Fruit fly (Drosophila melanogaster): ENCODE measurements around the gene CG5577.

CG5577 gene

dm6 chr3L:17856655-17857479, 15.6 kb upstream of the CG5577 start, which contains the start of gene CG5535 (continued):
- no peak for TF ChIP-seq CG11398 (GFP tag; optimal IDR thresholded peaks at IDR 0.05)
- no peak for TF ChIP-seq Dfd (GFP tag; optimal IDR thresholded peaks at IDR 0.05)
- TF ChIP-seq HmgD (GFP tag; optimal IDR thresholded peaks at IDR 0.05), result no peak
- peak; percentile 33 for TF ChIP-seq CG6683 (GFP tag; optimal IDR thresholded peaks at IDR 0.05)
- TF ChIP-seq dmrt99B (tag; optimal IDR thresholded peaks at IDR 0.05), result peak; percentile 85
- no peak for TF ChIP-seq CG17186 (GFP tag; optimal IDR thresholded peaks at IDR 0.05)
- TF ChIP-seq CG1603 (tag; optimal IDR thresholded peaks at IDR 0.05), result peak; percentile 84
- TF ChIP-seq salm (tag; optimal IDR thresholded peaks at IDR 0.05), result peak; percentile 60
- peak; percentile 27; the same call in 1 of the 2 replicates for TF ChIP-seq MBD-R2 (GFP tag; IDR thresholded peaks at IDR 0.05)
- 0 out of 2 replicates have a peak, but pooled peaks have one; percentile 15 for TF ChIP-seq CG32767 (GFP tag; IDR thresholded peaks at IDR 0.05)
- peak; percentile 41 for TF ChIP-seq bab2 (GFP tag; optimal IDR thresholded peaks at IDR 0.05)
- peak; percentile 74 for TF ChIP-seq PHDP (tag; optimal IDR thresholded peaks at IDR 0.05)
- TF ChIP-seq cato (GFP tag; optimal IDR thresholded peaks at IDR 0.05; ENCODE audit: borderline replicate concordance), result peak; percentile 69
- peak; percentile 44 for TF ChIP-seq Hmx (GFP tag; optimal IDR thresholded peaks at IDR 0.05)
- peak; percentile 72 for TF ChIP-seq otp (GFP tag; IDR thresholded peaks at IDR 0.05)
- peak; percentile 85 for TF ChIP-seq odd (GFP tag; optimal IDR thresholded peaks at IDR 0.05)
- TF ChIP-seq CG6689 (GFP tag; IDR thresholded peaks at IDR 0.05), result peak; percentile 60; the same call in 1 of the 2 replicates
- no peak for TF ChIP-seq CG16813 (GFP tag; IDR thresholded peaks at IDR 0.05; ENCODE audit: partially characterized antibody)
- peak; percentile 48 for TF ChIP-seq Fer1 (GFP tag; optimal IDR thresholded peaks at IDR 0.05)
- TF ChIP-seq phol (tag; optimal IDR thresholded peaks at IDR 0.05), result peak; percentile 84
- TF ChIP-seq NfI (GFP tag; optimal IDR thresholded peaks at IDR 0.05), result peak; percentile 78
- TF ChIP-seq kah (GFP tag; optimal IDR thresholded peaks at IDR 0.05), result no peak
- no peak for TF ChIP-seq Doc2 (GFP tag; IDR thresholded peaks at IDR 0.05)
- peak; percentile 17 for TF ChIP-seq nom (GFP tag; optimal IDR thresholded peaks at IDR 0.05)
- no peak for TF ChIP-seq unc-4 (GFP tag; IDR thresholded peaks at IDR 0.05; ENCODE audit: partially characterized antibody)
- TF ChIP-seq unpg (GFP tag; optimal IDR thresholded peaks at IDR 0.05), result peak; percentile 76
- TF ChIP-seq gro (GFP tag; optimal IDR thresholded peaks at IDR 0.05), result peak; percentile 3
- peak; percentile 12 for TF ChIP-seq pum (GFP tag; optimal IDR thresholded peaks at IDR 0.05)
- peak; percentile 29 for TF ChIP-seq CG8290 (GFP tag; optimal IDR thresholded peaks at IDR 0.05)
- peak in 1 of 2 experiments; percentile 94 for TF ChIP-seq CG8290 (tag; optimal IDR thresholded peaks at IDR 0.05)
- TF ChIP-seq NFAT (GFP tag; IDR thresholded peaks at IDR 0.05), result peak; percentile 74
- TF ChIP-seq Dbx (GFP tag; IDR thresholded peaks at IDR 0.05), result no peak; the same call in 1 of the 3 replicates
- TF ChIP-seq Mad (GFP tag; optimal IDR thresholded peaks at IDR 0.05), result peak; percentile 7
- peak; percentile 80 for TF ChIP-seq Sox102F (GFP tag; optimal IDR thresholded peaks at IDR 0.05)
- peak; percentile 48 for TF ChIP-seq ranshi (GFP tag; IDR thresholded peaks at IDR 0.05)
- peak; percentile 76 for TF ChIP-seq fd96Cb (tag; optimal IDR thresholded peaks at IDR 0.05)
- no peak for TF ChIP-seq ash1 (GFP tag; optimal IDR thresholded peaks at IDR 0.05)
- peak; percentile 86 for TF ChIP-seq CG2712 (tag; optimal IDR thresholded peaks at IDR 0.05)
- peak; percentile 30 for TF ChIP-seq CG13624 (GFP tag; optimal IDR thresholded peaks at IDR 0.05)
- TF ChIP-seq CG12155 (GFP tag; optimal IDR thresholded peaks at IDR 0.05), result peak; percentile 61
- no peak for TF ChIP-seq eyg (GFP tag; optimal IDR thresholded peaks at IDR 0.05)
- no peak for TF ChIP-seq dan (GFP tag; IDR thresholded peaks at IDR 0.05)
- TF ChIP-seq Sry-β (GFP tag; optimal IDR thresholded peaks at IDR 0.05), result peak; percentile 27
- TF ChIP-seq pfk (GFP tag; optimal IDR thresholded peaks at IDR 0.05), result no peak
- TF ChIP-seq Chrac-16 (GFP tag; optimal IDR thresholded peaks at IDR 0.05), result peak; percentile 64
- peak; percentile 33 for TF ChIP-seq Ada2b (GFP tag; IDR thresholded peaks at IDR 0.05)
- TF ChIP-seq crol (GFP tag; IDR thresholded peaks at IDR 0.05), result peak; percentile 46
- TF ChIP-seq exex (tag; optimal IDR thresholded peaks at IDR 0.05), result peak; percentile 24
- no peak for TF ChIP-seq repo (GFP tag; optimal IDR thresholded peaks at IDR 0.05)

Measured in whole organism, embryonic.